Fruit fly (Drosophila melanogaster) whole organism, prepupa: Measurements from ENCODE around the gene C1GalTA.

Experiments
- Blimp-1 ChIP-seq: fragments of 200-800 bp; sonication (Bioruptor generic); optimal IDR thresholded peaks from 3 replicates; lab custom pipeline; 2017; ENCODE audit warnings: missing biosample characterization, missing genetic modification characterization, mild to moderate bottlenecking, moderate library complexity, missing genetic modification reagents
- CG10631 ChIP-seq: fragments of 200-800 bp; sonication (Bioruptor generic); optimal IDR thresholded peaks from 2 replicates; lab custom pipeline; 2016; ENCODE audit warnings: missing biosample characterization, missing genetic modification characterization
- CG10669 ChIP-seq: fragments of 200-800 bp; sonication (Bioruptor generic); optimal IDR thresholded peaks from 3 replicates; lab custom pipeline; 2018; ENCODE audit warnings: missing biosample characterization, mild to moderate bottlenecking, missing genetic modification characterization, moderate library complexity
- CG11294 ChIP-seq: fragments of 200-800 bp; sonication (Bioruptor generic); IDR thresholded peaks from 2 replicates; pipeline ENCODE4 v1.3.6; 2022; ENCODE audit warnings: missing biosample characterization, missing genetic modification characterization
- CG11762 ChIP-seq: fragments of 200-800 bp; sonication (Bioruptor generic); optimal IDR thresholded peaks from 3 replicates; lab custom pipeline; 2016; ENCODE audit warnings: missing biosample characterization, missing genetic modification characterization; ENCODE audit not compliant: insufficient read depth
- CG15336 ChIP-seq: fragments of 200-800 bp; sonication (Bioruptor generic); IDR thresholded peaks from 2 replicates; pipeline ENCODE4 v1.3.6; 2022; ENCODE audit warnings: missing biosample characterization, missing genetic modification characterization
- CG1621 ChIP-seq: fragments of 200-800 bp; sonication (Bioruptor generic); optimal IDR thresholded peaks from 3 replicates; lab custom pipeline; 2018; ENCODE audit warnings: missing biosample characterization, mild to moderate bottlenecking, missing genetic modification characterization
- CG16779 ChIP-seq: fragments of 200-800 bp; sonication (Bioruptor generic); optimal IDR thresholded peaks from 3 replicates; lab custom pipeline; 2017; ENCODE audit warnings: missing biosample characterization, mild to moderate bottlenecking, missing genetic modification characterization
- CG3032 ChIP-seq: fragments of 200-800 bp; optimal IDR thresholded peaks from 2 replicates; lab custom pipeline; 2019; ENCODE audit warnings: missing biosample characterization, mild to moderate bottlenecking, missing genetic modification characterization, moderate library complexity
- CG31627 ChIP-seq: fragments of 200-800 bp; sonication (Bioruptor generic); optimal IDR thresholded peaks from 3 replicates; lab custom pipeline; 2016; ENCODE audit warnings: missing biosample characterization, missing genetic modification characterization
- CG32006 ChIP-seq: fragments of 200-800 bp; sonication (Bioruptor generic); optimal IDR thresholded peaks from 3 replicates; lab custom pipeline; 2017; ENCODE audit warnings: missing biosample characterization, mild to moderate bottlenecking, missing genetic modification characterization
- CG34406 ChIP-seq: fragments of 200-800 bp; sonication (Bioruptor generic); optimal IDR thresholded peaks from 3 replicates; lab custom pipeline; 2016; ENCODE audit warnings: missing biosample characterization, missing genetic modification characterization
- CG3919 ChIP-seq: fragments of 200-800 bp; sonication (Bioruptor generic); optimal IDR thresholded peaks from 3 replicates; lab custom pipeline; 2016; ENCODE audit warnings: missing biosample characterization, missing genetic modification characterization
- CG4318 ChIP-seq: fragments of 200-800 bp; sonication (Bioruptor generic); optimal IDR thresholded peaks from 3 replicates; lab custom pipeline; 2017; ENCODE audit warnings: missing biosample characterization, mild to moderate bottlenecking, missing genetic modification characterization
- CG6163 ChIP-seq: fragments of 200-800 bp; sonication (Bioruptor generic); IDR thresholded peaks from 3 replicates; pipeline ENCODE4 v1.3.6; 2022; ENCODE audit warnings: missing biosample characterization, missing genetic modification characterization
- CG6276 ChIP-seq: fragments of 200-800 bp; sonication (Bioruptor generic); optimal IDR thresholded peaks from 2 replicates; lab custom pipeline; 2017; ENCODE audit warnings: missing biosample characterization, mild to moderate bottlenecking, missing genetic modification characterization
- CG6792 ChIP-seq: fragments of 200-800 bp; sonication (Bioruptor generic); optimal IDR thresholded peaks from 3 replicates; lab custom pipeline; 2016; ENCODE audit warnings: missing biosample characterization, missing genetic modification characterization
- CG6808 ChIP-seq: fragments of 200-800 bp; sonication (Bioruptor generic); optimal IDR thresholded peaks from 3 replicates; lab custom pipeline; 2017; ENCODE audit warnings: missing biosample characterization, missing genetic modification characterization, mild to moderate bottlenecking, moderate library complexity, missing genetic modification reagents
- CG7368 ChIP-seq: fragments of 200-800 bp; sonication (Bioruptor generic); optimal IDR thresholded peaks from 3 replicates; lab custom pipeline; 2016; ENCODE audit warnings: missing biosample characterization, missing genetic modification characterization
- CG8119 ChIP-seq: fragments of 200-800 bp; sonication (Bioruptor generic); IDR thresholded peaks from 3 replicates; pipeline ENCODE4 v1.3.6; 2022; ENCODE audit warnings: missing biosample characterization, missing genetic modification characterization
- CG8319 ChIP-seq: fragments of 200-800 bp; sonication (Bioruptor generic); optimal IDR thresholded peaks from 3 replicates; lab custom pipeline; 2016; ENCODE audit warnings: missing biosample characterization, missing genetic modification characterization
- CG8632 ChIP-seq: fragments of 200-800 bp; sonication (Bioruptor generic); optimal IDR thresholded peaks from 3 replicates; lab custom pipeline; 2016; ENCODE audit warnings: missing biosample characterization, missing genetic modification characterization
- CG9139 ChIP-seq: fragments of 200-800 bp; sonication (Bioruptor generic); optimal IDR thresholded peaks from 3 replicates; lab custom pipeline; 2017; ENCODE audit warnings: missing biosample characterization, mild to moderate bottlenecking, missing genetic modification characterization
- Eip78C ChIP-seq: fragments of 200-800 bp; sonication (Bioruptor generic); peaks from one replicate; lab custom pipeline; 2016; ENCODE audit warnings: missing biosample characterization, missing genetic modification characterization
- Eip93F ChIP-seq: fragments of 200-800 bp; sonication (Bioruptor generic); optimal IDR thresholded peaks from 2 replicates; lab custom pipeline; 2016; ENCODE audit warnings: missing biosample characterization, mild to moderate bottlenecking, missing genetic modification characterization
- Ets21C ChIP-seq: fragments of 200-800 bp; sonication (Bioruptor generic); optimal IDR thresholded peaks from 3 replicates; lab custom pipeline; 2016; ENCODE audit warnings: missing biosample characterization, missing genetic modification characterization
- Ets96B ChIP-seq: fragments of 200-800 bp; optimal IDR thresholded peaks from 2 replicates; lab custom pipeline; 2019; ENCODE audit warnings: missing biosample characterization, mild to moderate bottlenecking, missing genetic modification characterization, moderate library complexity
- Hr4 ChIP-seq: fragments of 200-800 bp; sonication (Bioruptor generic); optimal IDR thresholded peaks from 3 replicates; lab custom pipeline; 2016; ENCODE audit warnings: missing biosample characterization, missing genetic modification characterization
- Lpt ChIP-seq: fragments of 200-800 bp; sonication (Bioruptor generic); optimal IDR thresholded peaks from 3 replicates; lab custom pipeline; 2016; ENCODE audit warnings: missing biosample characterization, missing genetic modification characterization
- Met ChIP-seq: fragments of 200-800 bp; sonication (Bioruptor generic); optimal IDR thresholded peaks from 3 replicates; lab custom pipeline; 2016; ENCODE audit warnings: missing biosample characterization, missing genetic modification characterization
- OdsH ChIP-seq: fragments of 200-800 bp; sonication (Bioruptor generic); optimal IDR thresholded peaks from 3 replicates; lab custom pipeline; 2016; ENCODE audit warnings: missing biosample characterization, missing genetic modification characterization
- Smox ChIP-seq: fragments of 200-800 bp; sonication (Bioruptor generic); optimal IDR thresholded peaks from 3 replicates; lab custom pipeline; 2016; ENCODE audit warnings: missing biosample characterization, missing genetic modification characterization
- Sox102F ChIP-seq: fragments of 200-800 bp; sonication (Bioruptor generic); optimal IDR thresholded peaks from 2 replicates; lab custom pipeline; 2016; ENCODE audit warnings: missing biosample characterization, mild to moderate bottlenecking, missing genetic modification characterization
- Sox14 ChIP-seq: fragments of 200-800 bp; sonication (Bioruptor generic); optimal IDR thresholded peaks from 3 replicates; lab custom pipeline; 2016; ENCODE audit warnings: missing biosample characterization, missing genetic modification characterization
- Sox15 ChIP-seq: fragments of 200-800 bp; sonication (Bioruptor generic); optimal IDR thresholded peaks from 3 replicates; lab custom pipeline; 2016; ENCODE audit warnings: missing biosample characterization, missing genetic modification characterization
- achi ChIP-seq: fragments of 200-800 bp; sonication (Bioruptor generic); optimal IDR thresholded peaks from 3 replicates; lab custom pipeline; 2016; ENCODE audit warnings: missing biosample characterization, missing genetic modification characterization
- acj6 ChIP-seq: fragments of 200-800 bp; sonication (Bioruptor generic); optimal IDR thresholded peaks from 3 replicates; lab custom pipeline; 2016; ENCODE audit warnings: missing biosample characterization, missing genetic modification characterization
- cyc ChIP-seq: fragments of 200-800 bp; sonication (Bioruptor generic); optimal IDR thresholded peaks from 3 replicates; lab custom pipeline; 2016; ENCODE audit warnings: missing biosample characterization, missing genetic modification characterization
- dac ChIP-seq: fragments of 200-800 bp; sonication (Bioruptor generic); optimal IDR thresholded peaks from 2 replicates; lab custom pipeline; 2017; ENCODE audit warnings: missing biosample characterization, mild to moderate bottlenecking, missing genetic modification characterization
- dsx ChIP-seq: fragments of 200-800 bp; optimal IDR thresholded peaks from 3 replicates; lab custom pipeline; 2019; ENCODE audit warnings: missing biosample characterization, mild to moderate bottlenecking, missing genetic modification characterization, moderate library complexity; ENCODE audit not compliant: poor library complexity, severe bottlenecking
- eg ChIP-seq: fragments of 200-800 bp; sonication (Bioruptor generic); IDR thresholded peaks from 3 replicates; pipeline ENCODE4 v1.3.6; 2022; ENCODE audit warnings: missing biosample characterization, missing genetic modification characterization
- esn ChIP-seq: fragments of 200-800 bp; sonication (Bioruptor generic); optimal IDR thresholded peaks from 2 replicates; lab custom pipeline; 2016; ENCODE audit warnings: missing biosample characterization, mild to moderate bottlenecking, missing genetic modification characterization, moderate library complexity
- fd59A ChIP-seq: fragments of 200-800 bp; sonication (Bioruptor generic); optimal IDR thresholded peaks from 2 replicates; lab custom pipeline; 2017; ENCODE audit warnings: missing biosample characterization, mild to moderate bottlenecking, missing genetic modification characterization, missing genetic modification reagents
- fkh ChIP-seq: fragments of 200-800 bp; sonication (Bioruptor generic); optimal IDR thresholded peaks from 3 replicates; lab custom pipeline; 2017; ENCODE audit warnings: missing biosample characterization, mild to moderate bottlenecking, missing genetic modification characterization, moderate library complexity
- net ChIP-seq: fragments of 200-800 bp; sonication (Bioruptor generic); optimal IDR thresholded peaks from 3 replicates; lab custom pipeline; 2016; ENCODE audit warnings: missing biosample characterization, missing genetic modification characterization
- pdm3 ChIP-seq: fragments of 200-800 bp; sonication (Bioruptor generic); optimal IDR thresholded peaks from 3 replicates; lab custom pipeline; 2016; ENCODE audit warnings: missing biosample characterization, missing genetic modification characterization
- spab ChIP-seq: fragments of 200-800 bp; sonication (Bioruptor generic); optimal IDR thresholded peaks from 2 replicates; lab custom pipeline; 2017; ENCODE audit warnings: missing biosample characterization, mild to moderate bottlenecking, missing genetic modification characterization, missing genetic modification reagents
- ss ChIP-seq, 2 experiments: fragments of 200-800 bp; sonication (Bioruptor generic); optimal IDR thresholded peaks; 2 replicates in 1 of 2; 3 replicates in 1 of 2; lab custom pipeline; 2017 to 2018; ENCODE audit warnings: mild to moderate bottlenecking in 2 of 2, missing biosample characterization in 2 of 2, missing genetic modification characterization in 2 of 2, moderate library complexity in 1 of 2
- topi ChIP-seq: fragments of 200-800 bp; sonication (Bioruptor generic); optimal IDR thresholded peaks from 3 replicates; lab custom pipeline; 2016; ENCODE audit warnings: missing biosample characterization, missing genetic modification characterization
- vri ChIP-seq: fragments of 200-800 bp; sonication (Bioruptor generic); optimal IDR thresholded peaks from 3 replicates; lab custom pipeline; 2016; ENCODE audit warnings: missing biosample characterization, mild to moderate bottlenecking, missing genetic modification characterization

C1GalTA gene

DNA sequence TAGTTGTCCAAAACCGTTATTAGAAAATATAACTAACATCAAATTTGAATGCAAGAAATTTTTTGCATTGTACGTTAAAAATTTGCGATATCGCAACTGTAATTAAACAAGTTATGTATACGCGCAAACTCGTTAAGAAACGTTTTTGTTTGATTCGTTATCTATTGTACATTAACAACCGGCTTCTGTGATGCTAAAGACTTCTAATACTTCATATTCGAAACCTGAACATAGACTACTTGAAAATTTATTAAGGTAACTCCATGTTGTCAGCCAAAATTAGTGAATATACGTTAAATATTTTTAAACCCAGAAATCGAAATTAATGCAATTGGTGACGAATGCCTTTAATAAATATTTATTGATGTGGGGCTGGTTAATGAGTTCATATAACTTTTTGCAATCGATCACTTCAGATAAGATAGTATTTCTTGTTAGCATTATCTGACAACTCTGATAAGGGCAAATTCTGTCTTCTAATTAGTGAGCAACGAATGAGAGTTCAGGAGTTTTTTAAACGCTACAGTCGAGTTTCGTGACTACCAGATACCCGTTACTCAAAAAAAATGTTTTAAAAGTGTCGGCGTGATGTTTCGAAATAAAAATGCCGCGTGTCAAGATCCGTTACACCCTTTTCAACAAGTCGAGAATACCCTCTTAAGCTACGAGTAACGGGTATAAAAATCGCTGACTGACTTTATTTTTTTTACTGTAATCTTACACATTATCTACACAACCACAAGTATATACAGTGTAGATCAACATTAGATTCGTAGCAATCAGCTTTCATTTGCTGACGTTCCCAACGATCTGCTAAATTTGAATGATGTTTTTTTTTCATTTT is 1.4 kb upstream of the C1GalTA start:
- peak; percentile 59 for TF ChIP-seq CG31627 (GFP tag; lab: Kevin White, UChicago)
- TF ChIP-seq Sox102F (GFP tag; lab: Kevin White, UChicago), result peak; percentile 77
- peak; percentile 80 for TF ChIP-seq vri (GFP tag; lab: Kevin White, UChicago)
- peak; percentile 55 for TF ChIP-seq Smox
- TF ChIP-seq CG1621 (tag; lab: Kevin White, UChicago), result no peak
- TF ChIP-seq Ets96B (tag; lab: Kevin White, UChicago), result no peak
- TF ChIP-seq fd59A (GFP tag; lab: Kevin White, UChicago), result peak; percentile 14
- peak; percentile 50 for TF ChIP-seq net (GFP tag; lab: Kevin White, UChicago)
- TF ChIP-seq CG6163 (GFP tag; lab: Robert Waterston, UW), result peak; percentile 76
- TF ChIP-seq CG8119 (GFP tag; lab: Robert Waterston, UW), result no peak; the same call in 2 of the 3 replicates
- peak; percentile 49 for TF ChIP-seq topi
- TF ChIP-seq eg (GFP tag; lab: Robert Waterston, UW), result peak; percentile 42; the same call in 1 of the 3 replicates
- TF ChIP-seq CG16779, result no peak
- peak; percentile 70 for TF ChIP-seq pdm3 (GFP tag; lab: Kevin White, UChicago)
- peak; percentile 74 for TF ChIP-seq esn (GFP tag; lab: Kevin White, UChicago)
- TF ChIP-seq dsx (GFP tag; lab: Kevin White, UChicago), result peak; percentile 52
- TF ChIP-seq ss (GFP tag; optimal IDR thresholded peaks at IDR 0.05; lab: Kevin White, UChicago), result no peak
- TF ChIP-seq CG11762 (GFP tag; lab: Kevin White, UChicago), result peak; percentile 41
- peak; percentile 15 for TF ChIP-seq spab (GFP tag; lab: Kevin White, UChicago)
- no peak for TF ChIP-seq fkh (GFP tag; lab: Kevin White, UChicago)
- peak; percentile 40 for TF ChIP-seq Lpt (GFP tag; lab: Kevin White, UChicago)
- TF ChIP-seq dac (GFP tag; lab: Kevin White, UChicago), result no peak
- TF ChIP-seq Blimp-1 (GFP tag; lab: Kevin White, UChicago), result peak; percentile 31
- peak; percentile 13 for TF ChIP-seq CG3032
- peak; percentile 25 for TF ChIP-seq CG6276 (GFP tag; lab: Kevin White, UChicago)
- TF ChIP-seq CG8319 (GFP tag; lab: Kevin White, UChicago), result peak; percentile 36
- TF ChIP-seq CG10669 (GFP tag; lab: Kevin White, UChicago), result peak; percentile 33
- peak; percentile 37 for TF ChIP-seq CG34406 (GFP tag; lab: Kevin White, UChicago)
- peak; percentile 83 for TF ChIP-seq Eip78C (GFP tag; lab: Kevin White, UChicago)
- TF ChIP-seq OdsH (GFP tag; lab: Kevin White, UChicago), result peak; percentile 64
- no peak for TF ChIP-seq CG9139
- peak; percentile 56 for TF ChIP-seq cyc (GFP tag; lab: Kevin White, UChicago)
- peak; percentile 65 for TF ChIP-seq Met (GFP tag; lab: Kevin White, UChicago)
- peak; percentile 49; the same call in 1 of the 2 replicates for TF ChIP-seq CG11294
- TF ChIP-seq CG3919 (GFP tag; lab: Kevin White, UChicago), result peak; percentile 61
- TF ChIP-seq Hr4 (GFP tag; lab: Kevin White, UChicago), result peak; percentile 47
- TF ChIP-seq CG6808, result peak; percentile 31
- peak; percentile 71 for TF ChIP-seq CG10631 (GFP tag; lab: Kevin White, UChicago)
- peak; percentile 65 for TF ChIP-seq CG15336
- TF ChIP-seq CG8632 (GFP tag; lab: Kevin White, UChicago), result peak; percentile 55
- TF ChIP-seq achi (GFP tag; lab: Kevin White, UChicago), result peak; percentile 61
- peak; percentile 53 for TF ChIP-seq acj6
- TF ChIP-seq Eip93F (GFP tag; lab: Kevin White, UChicago), result peak; percentile 32
- TF ChIP-seq Sox15, result peak; percentile 35
- TF ChIP-seq Sox14 (GFP tag; lab: Kevin White, UChicago), result peak; percentile 55
- peak; percentile 54 for TF ChIP-seq Ets21C
- TF ChIP-seq CG7368, result peak; percentile 31
- TF ChIP-seq CG32006 (GFP tag; lab: Kevin White, UChicago), result peak; percentile 54
- no peak for TF ChIP-seq CG4318 (GFP tag; lab: Kevin White, UChicago)
- TF ChIP-seq CG6792, result peak; percentile 67
